Worm (Caenorhabditis elegans): Measurements from ENCODE around the gene ire-1.

Gene ire-1

DNA sequence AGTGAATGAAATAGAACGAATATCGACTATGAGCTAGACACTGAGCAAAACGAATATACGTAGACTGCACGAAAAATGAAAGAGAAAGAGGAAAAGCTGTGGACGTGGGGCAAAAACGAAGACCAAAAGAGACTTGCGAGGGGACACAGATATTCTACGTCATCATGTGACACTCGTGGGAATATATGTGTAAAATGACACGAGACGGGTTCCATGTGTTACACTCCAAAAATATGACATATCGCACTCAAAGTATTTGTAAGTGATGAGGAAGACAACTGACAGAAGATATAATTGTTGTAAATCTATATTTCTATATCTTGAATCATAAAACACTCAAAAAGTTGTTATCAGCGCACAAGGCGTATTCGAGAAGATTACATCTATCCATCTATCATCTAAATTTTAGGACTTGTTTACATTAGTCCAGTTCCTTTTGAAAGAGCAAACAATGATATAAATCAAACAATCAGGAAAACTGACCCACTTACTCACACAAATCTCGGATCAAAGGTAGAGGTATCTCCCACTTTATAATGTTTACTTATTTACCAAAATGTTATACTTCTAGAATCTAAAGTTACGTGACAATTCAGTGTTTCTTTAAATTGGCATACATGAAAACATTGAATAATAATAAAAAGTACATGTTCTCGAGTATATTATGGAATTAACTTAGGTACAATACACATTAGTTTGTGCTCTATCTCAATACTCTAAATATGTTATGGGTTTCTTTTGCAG lies 52.7 kb downstream of the ire-1 start (continued):
- TF ChIP-seq nhr-28 (tag; optimal IDR thresholded peaks at IDR 0.05) (peak; percentile 16), zip-2 (tag; optimal IDR thresholded peaks at IDR 0.05) (no peak), mep-1 (tag; optimal IDR thresholded peaks at IDR 0.05) (peak; percentile 57), unc-62 (GFP tag; optimal IDR thresholded peaks at IDR 0.05 in 1 of 2) (peak in 1 of 2 experiments; percentile 99), unc-62 (tag; optimal IDR thresholded peaks at IDR 0.05) (no peak), ceh-20 (GFP tag; IDR thresholded peaks at IDR 0.05) (peak; percentile 74; the same call in 1 of the 2 replicates), ctbp-1 (GFP tag; IDR thresholded peaks at IDR 0.05) (peak; percentile 73; the same call in 1 of the 2 replicates), nhr-237 (tag; optimal IDR thresholded peaks at IDR 0.05) (no peak), hmg-1.1 (GFP tag; IDR thresholded peaks at IDR 0.05) (peak; percentile 58; the same call in 1 of the 2 replicates)

DNA sequence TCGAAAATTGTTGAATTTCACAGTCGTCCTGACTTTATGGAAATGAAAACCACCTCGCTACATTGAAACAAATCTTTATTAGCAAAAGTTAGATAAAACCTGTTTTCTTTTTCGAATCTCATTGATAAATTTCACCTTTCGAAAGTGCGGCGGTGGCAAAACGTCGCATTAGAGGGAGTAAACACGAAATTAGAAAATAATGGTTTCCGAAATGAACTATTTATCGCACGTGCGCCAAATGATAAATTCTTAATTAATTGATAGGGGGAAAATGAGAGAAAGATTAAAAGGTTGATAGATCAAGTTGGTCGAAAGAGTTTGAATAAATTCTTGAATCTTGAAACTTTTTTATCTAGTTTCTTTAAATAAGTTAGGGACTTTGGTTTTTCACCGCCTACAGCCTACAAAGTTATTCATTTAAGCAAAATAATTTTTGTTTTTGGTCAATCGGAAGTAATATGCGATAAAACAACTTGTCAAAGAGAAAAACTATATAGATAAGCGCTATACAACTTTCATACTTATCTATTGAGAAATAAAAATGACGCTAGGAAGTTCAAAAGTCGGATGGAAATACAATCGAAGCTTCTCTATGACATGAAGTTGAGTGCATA lies 53.6 kb downstream of the ire-1 start:
- no peak for TF ChIP-seq php-3 (GFP tag; IDR thresholded peaks at IDR 0.05)
- TF ChIP-seq aha-1 (tag), result peak; percentile 46
- TF ChIP-seq ztf-7 (tag; optimal IDR thresholded peaks at IDR 0.05), result no peak
- peak; percentile 6 for TF ChIP-seq nhr-28 (tag; optimal IDR thresholded peaks at IDR 0.05)
- TF ChIP-seq hlh-11 (tag; optimal IDR thresholded peaks at IDR 0.05), result peak; percentile 22
- no peak for TF ChIP-seq dmd-8 (GFP tag; IDR thresholded peaks at IDR 0.05)
- no peak for TF ChIP-seq lin-38 (GFP tag; IDR thresholded peaks at IDR 0.05)
- TF ChIP-seq ceh-20 (GFP tag; IDR thresholded peaks at IDR 0.05), result no peak
- TF ChIP-seq R02D3.7 (tag; optimal IDR thresholded peaks at IDR 0.05), result no peak
- TF ChIP-seq hmg-1.1 (GFP tag; IDR thresholded peaks at IDR 0.05), result no peak
- no peak for TF ChIP-seq daf-19 (GFP tag; conservative IDR thresholded peaks at IDR 0.05)
- TF ChIP-seq daf-16 (GFP tag; optimal IDR thresholded peaks at IDR 0.05), result no peak
- peak; percentile 59 for TF ChIP-seq daf-16 (tag; optimal IDR thresholded peaks at IDR 0.05)
- no peak for TF ChIP-seq nhr-77 (tag; optimal IDR thresholded peaks at IDR 0.05)
- TF ChIP-seq dmd-6 (GFP tag; IDR thresholded peaks at IDR 0.05), result 0 out of 2 replicates have a peak, but pooled peaks have one; percentile 17
- no peak for TF ChIP-seq gei-8 (GFP tag; optimal IDR thresholded peaks at IDR 0.05)
- peak; percentile 48 for TF ChIP-seq mxl-3 (GFP tag; optimal IDR thresholded peaks at IDR 0.05)
- peak; percentile 60 for TF ChIP-seq pqm-1 (tag; optimal IDR thresholded peaks at IDR 0.05)
- no peak for TF ChIP-seq fos-1 (tag; optimal IDR thresholded peaks at IDR 0.05)
- peak; percentile 7 for TF ChIP-seq hlh-30 (tag; optimal IDR thresholded peaks at IDR 0.05; ENCODE audit: insufficient read depth)
- TF ChIP-seq mdl-1 (tag; optimal IDR thresholded peaks at IDR 0.05), result peak in 1 of 2 experiments; percentile 48
- no peak for TF ChIP-seq vab-7 (GFP tag; IDR thresholded peaks at IDR 0.05)
- no peak for TF ChIP-seq spr-3 (GFP tag; optimal IDR thresholded peaks at IDR 0.05)
- TF ChIP-seq F37D6.2 (tag; optimal IDR thresholded peaks at IDR 0.05), result no peak
- no peak for TF ChIP-seq zag-1 (tag; optimal IDR thresholded peaks at IDR 0.05)
- no peak for TF ChIP-seq ces-1 (GFP tag; optimal IDR thresholded peaks at IDR 0.05)
- no peak for TF ChIP-seq ceh-62 (tag; optimal IDR thresholded peaks at IDR 0.05)
- TF ChIP-seq madf-5 (GFP tag; IDR thresholded peaks at IDR 0.05), result no peak
- TF ChIP-seq ceh-28 (tag; optimal IDR thresholded peaks at IDR 0.05), result no peak
- TF ChIP-seq Y105C5A.15 (GFP tag; IDR thresholded peaks at IDR 0.05), result no peak
- no peak for TF ChIP-seq rbr-2 (tag; optimal IDR thresholded peaks at IDR 0.05)

DNA sequence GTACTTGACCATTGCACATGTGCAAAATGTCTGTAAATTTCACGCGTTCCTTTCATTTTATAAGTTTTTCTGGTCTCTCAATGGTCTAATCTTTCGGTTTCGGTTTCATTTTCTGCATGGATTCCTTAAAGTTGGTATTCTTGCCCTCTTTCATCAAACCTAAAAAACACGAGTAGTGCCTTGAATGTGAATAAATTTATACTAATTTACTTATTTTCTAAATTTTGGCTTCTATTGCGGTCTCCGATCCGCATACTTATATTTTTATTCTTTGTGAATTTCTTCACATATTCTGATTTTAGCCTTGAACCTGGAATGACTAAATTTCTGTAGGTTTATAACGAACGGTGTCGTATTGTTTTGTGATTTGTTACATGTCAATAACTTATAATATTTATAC lies 58.7 kb downstream of the ire-1 start, which contains the start of gene pdha-1:
Gene pdha-1, plus strand, starts transcription at position 301 of the 400 bp plus-strand sequence.
- no peak for TF ChIP-seq lin-39 (tag; optimal IDR thresholded peaks at IDR 0.05)
- no peak for TF ChIP-seq lin-15B (tag; optimal IDR thresholded peaks at IDR 0.05)
- no peak for TF ChIP-seq zag-1 (tag; optimal IDR thresholded peaks at IDR 0.05)
- no peak for TF ChIP-seq nhr-102 (tag; optimal IDR thresholded peaks at IDR 0.05)
